Fruit fly (Drosophila melanogaster) whole organism, embryonic: ENCODE measurements around the gene Desat1.
A peak's percentile ranks its signal among the peaks of the same experiment; 100 is the strongest.

ENCODE experiments used
- BEAF-32 ChIP-seq: fragments of 200-800 bp; sonication (Bioruptor generic); optimal IDR thresholded peaks from 3 replicates; lab custom pipeline; 2017; ENCODE audit warnings: missing biosample characterization, missing genetic modification characterization, mild to moderate bottlenecking, moderate library complexity, missing genetic modification reagents
- CG10274 ChIP-seq: fragments of 200-800 bp; sonication (Bioruptor generic); optimal IDR thresholded peaks from 3 replicates; lab custom pipeline; 2017; ENCODE audit warnings: missing biosample characterization, mild to moderate bottlenecking, missing genetic modification characterization
- CG10366 ChIP-seq: fragments of 200-800 bp; sonication (Bioruptor generic); IDR thresholded peaks from 2 replicates; pipeline ENCODE4 v1.3.6; 2022; ENCODE audit warnings: missing biosample characterization, missing genetic modification characterization
- CG11504 ChIP-seq: fragments of 200-800 bp; sonication (Bioruptor generic); optimal IDR thresholded peaks from 3 replicates; lab custom pipeline; 2019; ENCODE audit warnings: missing biosample characterization, mild to moderate bottlenecking, missing genetic modification characterization, moderate library complexity
- CG12659 ChIP-seq: fragments of 200-800 bp; sonication (Bioruptor generic); optimal IDR thresholded peaks from 3 replicates; lab custom pipeline; 2017; ENCODE audit warnings: mild to moderate bottlenecking, missing biosample characterization, missing genetic modification reagents, missing genetic modification characterization
- CG15696 ChIP-seq: fragments of 200-800 bp; sonication (Bioruptor generic); optimal IDR thresholded peaks from 2 replicates; lab custom pipeline; 2019; ENCODE audit warnings: missing biosample characterization, mild to moderate bottlenecking, missing genetic modification characterization, moderate library complexity
- CG1602 ChIP-seq: fragments of 200-800 bp; sonication (Bioruptor generic); optimal IDR thresholded peaks from 3 replicates; lab custom pipeline; 2016; ENCODE audit warnings: missing biosample characterization, missing genetic modification characterization
- CG1603 ChIP-seq: fragments of 200-800 bp; sonication (Bioruptor generic); optimal IDR thresholded peaks from 2 replicates; lab custom pipeline; 2019; ENCODE audit warnings: missing biosample characterization, mild to moderate bottlenecking, missing genetic modification characterization, moderate library complexity
- CG16779 ChIP-seq: fragments of 200-800 bp; sonication (Bioruptor generic); IDR thresholded peaks from 2 replicates; pipeline ENCODE4 v1.3.6; 2022; ENCODE audit warnings: missing biosample characterization, missing genetic modification characterization
- CG17612 ChIP-seq: fragments of 200-800 bp; sonication (Bioruptor generic); IDR thresholded peaks from 2 replicates; pipeline ENCODE4 v1.3.6; 2022; ENCODE audit warnings: missing biosample characterization, missing genetic modification characterization
- CG1832 ChIP-seq: fragments of 200-800 bp; sonication (Bioruptor generic); optimal IDR thresholded peaks from 2 replicates; lab custom pipeline; 2017; ENCODE audit warnings: missing biosample characterization, mild to moderate bottlenecking, missing genetic modification characterization, inconsistent platforms
- CG2202 ChIP-seq: fragments of 200-800 bp; sonication (Bioruptor generic); optimal IDR thresholded peaks from 2 replicates; lab custom pipeline; 2018; ENCODE audit warnings: missing biosample characterization, mild to moderate bottlenecking, missing genetic modification characterization
- CG2889 ChIP-seq: fragments of 200-800 bp; sonication (Bioruptor generic); IDR thresholded peaks from 3 replicates; pipeline ENCODE4 v1.3.6; 2022; ENCODE audit warnings: missing biosample characterization, missing genetic modification characterization
- CG30431 ChIP-seq: fragments of 200-800 bp; sonication (Bioruptor generic); optimal IDR thresholded peaks from 2 replicates; lab custom pipeline; 2017; ENCODE audit warnings: missing biosample characterization, missing genetic modification characterization
- CG3065 ChIP-seq: fragments of 200-800 bp; sonication (Bioruptor generic); optimal IDR thresholded peaks from 2 replicates; lab custom pipeline; 2016; ENCODE audit warnings: missing biosample characterization, missing genetic modification characterization
- CG3995 ChIP-seq: fragments of 200-800 bp; sonication (Bioruptor generic); optimal IDR thresholded peaks from 3 replicates; lab custom pipeline; 2016; ENCODE audit warnings: missing biosample characterization, missing genetic modification characterization
- CG8924 ChIP-seq: fragments of 200-800 bp; optimal IDR thresholded peaks from 3 replicates; lab custom pipeline; 2019; ENCODE audit warnings: missing biosample characterization, mild to moderate bottlenecking, missing genetic modification characterization, moderate library complexity
- CG9215 ChIP-seq: fragments of 200-800 bp; sonication (Bioruptor generic); IDR thresholded peaks from 2 replicates; pipeline ENCODE4 v1.3.6; 2022; ENCODE audit warnings: missing biosample characterization, missing genetic modification characterization
- CTCF ChIP-seq: fragments of 200-800 bp; sonication (Bioruptor generic); optimal IDR thresholded peaks from 2 replicates; lab custom pipeline; 2017; ENCODE audit warnings: missing biosample characterization, mild to moderate bottlenecking, missing genetic modification characterization, moderate library complexity
- D19A ChIP-seq: fragments of 200-800 bp; optimal IDR thresholded peaks from 3 replicates; lab custom pipeline; 2019; ENCODE audit warnings: missing biosample characterization, mild to moderate bottlenecking, missing genetic modification characterization, moderate library complexity
- Dfd ChIP-seq, 2 experiments: fragments of >200 bp; optimal IDR thresholded peaks; 2 replicates each; lab custom pipeline; 2017; ENCODE audit warnings: missing biosample characterization in 2 of 2, missing genetic modification characterization in 2 of 2
- E2f1 ChIP-seq: fragments of 200-800 bp; sonication (Bioruptor generic); IDR thresholded peaks from 2 replicates; pipeline ENCODE4 v1.3.6; 2022; ENCODE audit warnings: missing biosample characterization, missing genetic modification characterization
- Ets65A ChIP-seq: fragments of 200-800 bp; sonication (Bioruptor generic); peaks from one replicate; lab custom pipeline; 2016; ENCODE audit warnings: missing biosample characterization, missing genetic modification characterization
- Gsc ChIP-seq: fragments of 200-800 bp; sonication (Bioruptor generic); IDR thresholded peaks from 2 replicates; pipeline ENCODE4 v1.3.6; 2022; ENCODE audit warnings: missing biosample characterization, missing genetic modification characterization
- Gug ChIP-seq: fragments of 200-800 bp; sonication (Bioruptor generic); IDR thresholded peaks from 4 replicates; pipeline ENCODE4 v1.3.6; 2022; ENCODE audit warnings: missing biosample characterization, missing genetic modification characterization
- HLH54F ChIP-seq: fragments of 200-800 bp; sonication (Bioruptor generic); optimal IDR thresholded peaks from 3 replicates; lab custom pipeline; 2016; ENCODE audit warnings: missing biosample characterization, missing genetic modification characterization
- HmgD ChIP-seq: fragments of 200-800 bp; sonication (Bioruptor generic); optimal IDR thresholded peaks from 3 replicates; lab custom pipeline; 2016; ENCODE audit warnings: missing biosample characterization, missing genetic modification characterization
- Hr51 ChIP-seq, 2 experiments: fragments of 200-800 bp; sonication (Bioruptor generic); optimal IDR thresholded peaks; 2 replicates in 1 of 2; 3 replicates in 1 of 2; lab custom pipeline; 2016 to 2018; ENCODE audit warnings: missing biosample characterization in 2 of 2, missing genetic modification characterization in 2 of 2, mild to moderate bottlenecking in 1 of 2, moderate library complexity in 1 of 2
- Hsf ChIP-seq: fragments of 200-800 bp; sonication (Bioruptor generic); optimal IDR thresholded peaks from 3 replicates; lab custom pipeline; 2016; ENCODE audit warnings: missing biosample characterization, missing genetic modification characterization
- Mrtf ChIP-seq: fragments of 200-800 bp; sonication (Bioruptor generic); IDR thresholded peaks from 3 replicates; pipeline ENCODE4 v1.3.6; 2022; ENCODE audit warnings: missing biosample characterization, missing genetic modification characterization
- Oaz ChIP-seq: fragments of 200-800 bp; sonication (Bioruptor generic); IDR thresholded peaks from 2 replicates; pipeline ENCODE4 v1.3.6; 2022; ENCODE audit warnings: missing biosample characterization, missing genetic modification characterization
- Spps ChIP-seq: fragments of 200-800 bp; sonication (Bioruptor generic); optimal IDR thresholded peaks from 2 replicates; lab custom pipeline; 2018; ENCODE audit warnings: missing biosample characterization, mild to moderate bottlenecking, missing genetic modification characterization
- YL-1 ChIP-seq: fragments of 200-800 bp; sonication (Bioruptor generic); optimal IDR thresholded peaks from 3 replicates; lab custom pipeline; 2017; ENCODE audit warnings: missing biosample characterization, mild to moderate bottlenecking, missing genetic modification characterization
- abd-A ChIP-seq: fragments of 200-800 bp; sonication (Bioruptor generic); optimal IDR thresholded peaks from 3 replicates; lab custom pipeline; 2019; ENCODE audit warnings: missing biosample characterization, mild to moderate bottlenecking, missing genetic modification characterization, moderate library complexity
- cad ChIP-seq: fragments of >200 bp; optimal IDR thresholded peaks from 2 replicates; lab custom pipeline; 2017; ENCODE audit warnings: missing biosample characterization, missing genetic modification characterization
- chn ChIP-seq: fragments of 200-800 bp; sonication (Bioruptor generic); optimal IDR thresholded peaks from 2 replicates; lab custom pipeline; 2016; ENCODE audit warnings: missing biosample characterization, missing genetic modification characterization
- crol ChIP-seq: fragments of 200-800 bp; sonication (Bioruptor generic); IDR thresholded peaks from 2 replicates; pipeline ENCODE4 v1.3.6; 2022; ENCODE audit warnings: missing biosample characterization, missing genetic modification characterization
- dysf ChIP-seq: fragments of 200-800 bp; sonication (Bioruptor generic); IDR thresholded peaks from 3 replicates; pipeline ENCODE4 v1.3.6; 2022; ENCODE audit warnings: missing biosample characterization, missing genetic modification characterization
- emc ChIP-seq: fragments of 200-800 bp; sonication (Bioruptor generic); optimal IDR thresholded peaks from 2 replicates; lab custom pipeline; 2016; ENCODE audit warnings: missing biosample characterization, missing genetic modification characterization
- fd102C ChIP-seq: fragments of 200-800 bp; sonication (Bioruptor generic); optimal IDR thresholded peaks from 2 replicates; lab custom pipeline; 2018; ENCODE audit warnings: missing biosample characterization, mild to moderate bottlenecking, missing genetic modification characterization, moderate library complexity
- gem ChIP-seq: fragments of 200-800 bp; sonication (Bioruptor generic); optimal IDR thresholded peaks from 2 replicates; lab custom pipeline; 2019; ENCODE audit warnings: missing biosample characterization, mild to moderate bottlenecking, missing genetic modification characterization, moderate library complexity
- gro ChIP-seq: fragments of 200-800 bp; sonication (Bioruptor generic); optimal IDR thresholded peaks from 2 replicates; lab custom pipeline; 2016; ENCODE audit warnings: missing biosample characterization, missing genetic modification characterization
- hkb ChIP-seq, 2 experiments: fragments of 200-800 bp in 1 of 2; fragments of >200 bp in 1 of 2; sonication (Bioruptor generic) in 1 of 2; IDR thresholded peaks in 1 of 2; optimal IDR thresholded peaks in 1 of 2; 2 replicates each; pipeline versions ENCODE4 v1.3.6 to Lab custom; 2017 to 2022; ENCODE audit warnings: missing biosample characterization in 1 of 2, missing genetic modification characterization in 1 of 2
- lmd ChIP-seq: fragments of 200-800 bp; sonication (Bioruptor generic); IDR thresholded peaks from 2 replicates; pipeline ENCODE4 v1.3.6; 2022; ENCODE audit warnings: missing biosample characterization, missing genetic modification characterization
- pho ChIP-seq: fragments of 200-800 bp; sonication (Bioruptor generic); optimal IDR thresholded peaks from 2 replicates; lab custom pipeline; 2016; ENCODE audit warnings: missing biosample characterization, missing genetic modification characterization
- ro ChIP-seq: fragments of 200-800 bp; sonication (Bioruptor generic); IDR thresholded peaks from 2 replicates; pipeline ENCODE4 v1.3.6; 2022; ENCODE audit warnings: missing biosample characterization, missing genetic modification characterization
- sens ChIP-seq: fragments of 200-800 bp; sonication (Bioruptor generic); peaks from one replicate; lab custom pipeline; 2016; ENCODE audit warnings: missing biosample characterization, missing genetic modification characterization
- shn ChIP-seq: fragments of 200-800 bp; sonication (Bioruptor generic); optimal IDR thresholded peaks from 3 replicates; lab custom pipeline; 2016; ENCODE audit warnings: missing biosample characterization, missing genetic modification characterization
- trh ChIP-seq: fragments of 200-800 bp; sonication (Bioruptor generic); optimal IDR thresholded peaks from 2 replicates; lab custom pipeline; 2016; ENCODE audit warnings: missing biosample characterization, missing genetic modification characterization
- ttk ChIP-seq: fragments of 200-800 bp; sonication (Bioruptor generic); IDR thresholded peaks from 2 replicates; pipeline ENCODE4 v2.1.2; 2022; ENCODE audit warnings: missing biosample characterization, missing genetic modification characterization
- twi ChIP-seq: fragments of 200-800 bp; optimal IDR thresholded peaks from 2 replicates; lab custom pipeline; 2019; ENCODE audit warnings: missing biosample characterization, mild to moderate bottlenecking, missing genetic modification characterization, moderate library complexity

Desat1 gene

dm6 chr3R:12425510-12426309 lies 13.7 kb upstream of the Desat1 start, which contains the start of gene Pp1-87B (continued):
- TF ChIP-seq HLH54F (GFP tag; lab: Kevin White, UChicago) = no peak
- TF ChIP-seq ro (GFP tag; lab: Robert Waterston, UW) = no peak
- no peak for TF ChIP-seq Gug
- TF ChIP-seq gem = no peak
- TF ChIP-seq HmgD (GFP tag; lab: Kevin White, UChicago) = peak; percentile 40
- no peak for TF ChIP-seq D19A (tag; lab: Kevin White, UChicago)
- no peak for TF ChIP-seq CG16779
- TF ChIP-seq CG10274 (GFP tag; lab: Kevin White, UChicago) = no peak
- no peak for TF ChIP-seq E2f1 (GFP tag; lab: Robert Waterston, UW)
- TF ChIP-seq CG8924 (tag; lab: Kevin White, UChicago) = peak; percentile 43
- TF ChIP-seq Dfd (GFP tag; optimal IDR thresholded peaks at IDR 0.05; lab: Kevin White, UChicago) = peak in 1 of 2 experiments; percentile 30
- peak; percentile 92 for TF ChIP-seq hkb (optimal IDR thresholded peaks at IDR 0.05; lab: Kevin White, UChicago)
- no peak for TF ChIP-seq hkb (GFP tag; IDR thresholded peaks at IDR 0.05; lab: Robert Waterston, UW)
- TF ChIP-seq emc (GFP tag; lab: Kevin White, UChicago) = no peak
- no peak for TF ChIP-seq CG3065 (GFP tag; lab: Kevin White, UChicago)
- TF ChIP-seq trh (GFP tag; lab: Kevin White, UChicago) = no peak
- no peak for TF ChIP-seq Spps (tag; lab: Kevin White, UChicago)
- TF ChIP-seq sens (GFP tag; lab: Kevin White, UChicago) = no peak
- TF ChIP-seq fd102C (GFP tag; lab: Kevin White, UChicago) = no peak
- peak; percentile 70 for TF ChIP-seq BEAF-32 (GFP tag; lab: Kevin White, UChicago)
- TF ChIP-seq CG1602 = no peak
- TF ChIP-seq ttk (GFP tag; lab: Robert Waterston, UW) = no peak
- TF ChIP-seq CG15696 (tag; lab: Kevin White, UChicago) = no peak
- peak; percentile 19 for TF ChIP-seq CG1603 (tag; lab: Kevin White, UChicago)
- no peak for TF ChIP-seq CG2202 (tag; lab: Kevin White, UChicago)
- peak; percentile 38 for TF ChIP-seq CG3995
- no peak for TF ChIP-seq CTCF (GFP tag; lab: Kevin White, UChicago)
- no peak for TF ChIP-seq Mrtf (GFP tag; lab: Robert Waterston, UW)
- TF ChIP-seq CG30431 (GFP tag; lab: Kevin White, UChicago) = no peak
- no peak for TF ChIP-seq chn (GFP tag; lab: Kevin White, UChicago)
- TF ChIP-seq gro (GFP tag; lab: Kevin White, UChicago) = no peak
- no peak for TF ChIP-seq Hr51 (GFP tag; optimal IDR thresholded peaks at IDR 0.05; lab: Kevin White, UChicago)
- TF ChIP-seq CG12659 (GFP tag; lab: Kevin White, UChicago) = peak; percentile 87
- no peak for TF ChIP-seq Gsc (GFP tag; lab: Robert Waterston, UW)
- no peak for TF ChIP-seq cad (GFP tag; lab: Kevin White, UChicago)
- no peak for TF ChIP-seq CG11504 (tag; lab: Kevin White, UChicago)
- no peak for TF ChIP-seq pho (GFP tag; lab: Kevin White, UChicago)
- TF ChIP-seq Ets65A = peak; percentile 89
- TF ChIP-seq Oaz (GFP tag; lab: Robert Waterston, UW) = no peak
- no peak for TF ChIP-seq CG17612 (GFP tag; lab: Robert Waterston, UW)
- no peak for TF ChIP-seq lmd (GFP tag; lab: Robert Waterston, UW)
- TF ChIP-seq crol (GFP tag; lab: Robert Waterston, UW) = no peak
- TF ChIP-seq dysf = 0 out of 3 replicates have a peak, but pooled peaks have one; percentile 7
- TF ChIP-seq abd-A (tag; lab: Kevin White, UChicago) = no peak
- peak; percentile 95 for TF ChIP-seq CG1832 (GFP tag; lab: Kevin White, UChicago)
- TF ChIP-seq CG10366 = no peak
- peak; percentile 13 for TF ChIP-seq Hsf (GFP tag; lab: Kevin White, UChicago)
- peak; percentile 86 for TF ChIP-seq YL-1 (GFP tag; lab: Kevin White, UChicago)
- peak; percentile 28 for TF ChIP-seq twi (tag; lab: Kevin White, UChicago)
- peak; percentile 26 for TF ChIP-seq shn
- TF ChIP-seq CG2889 (GFP tag; lab: Robert Waterston, UW) = no peak
- TF ChIP-seq CG9215 (GFP tag; lab: Robert Waterston, UW) = 0 out of 2 replicates have a peak, but pooled peaks have one; percentile 13
